Worm (Caenorhabditis elegans): ENCODE results near the gene K11D12.8.

ce11 chrV:5067390-5067789, 26.6 kb upstream of the K11D12.8 start:
- TF ChIP-seq fkh-10 (GFP tag; optimal IDR thresholded peaks at IDR 0.05) (no peak), mep-1 (tag; optimal IDR thresholded peaks at IDR 0.05) (no peak), aly-2 (tag; optimal IDR thresholded peaks at IDR 0.05) (no peak), dpl-1 (GFP tag; optimal IDR thresholded peaks at IDR 0.05) (no peak), nhr-28 (tag; optimal IDR thresholded peaks at IDR 0.05) (no peak), ztf-11 (tag; optimal IDR thresholded peaks at IDR 0.05) (no peak), alr-1 (tag; optimal IDR thresholded peaks at IDR 0.05; ENCODE audit: borderline replicate concordance) (no peak), dsc-1 (tag; optimal IDR thresholded peaks at IDR 0.05) (no peak), unc-62 (GFP tag; optimal IDR thresholded peaks at IDR 0.05) (no peak), C34B4.2 (tag; optimal IDR thresholded peaks at IDR 0.05) (no peak), ces-1 (GFP tag; optimal IDR thresholded peaks at IDR 0.05) (no peak), sptf-1 (tag; optimal IDR thresholded peaks at IDR 0.05) (no peak), irx-1 (tag; optimal IDR thresholded peaks at IDR 0.05) (no peak)

Data from whole organism, L1 larva.